Fruit fly (Drosophila melanogaster) whole organism, prepupa: ENCODE measurements around the gene CG5986.

ENCODE experiments used
- CG10669 ChIP-seq: fragments of 200-800 bp; sonication (Bioruptor generic); optimal IDR thresholded peaks from 3 replicates; lab custom pipeline; 2018; ENCODE audit warnings: missing biosample characterization, mild to moderate bottlenecking, missing genetic modification characterization, moderate library complexity
- CG11294 ChIP-seq: fragments of 200-800 bp; sonication (Bioruptor generic); IDR thresholded peaks from 2 replicates; pipeline ENCODE4 v1.3.6; 2022; ENCODE audit warnings: missing biosample characterization, missing genetic modification characterization
- CG11762 ChIP-seq: fragments of 200-800 bp; sonication (Bioruptor generic); optimal IDR thresholded peaks from 3 replicates; lab custom pipeline; 2016; ENCODE audit warnings: missing biosample characterization, missing genetic modification characterization; ENCODE audit not compliant: insufficient read depth
- CG15336 ChIP-seq: fragments of 200-800 bp; sonication (Bioruptor generic); IDR thresholded peaks from 2 replicates; pipeline ENCODE4 v1.3.6; 2022; ENCODE audit warnings: missing biosample characterization, missing genetic modification characterization
- CG1621 ChIP-seq: fragments of 200-800 bp; sonication (Bioruptor generic); optimal IDR thresholded peaks from 3 replicates; lab custom pipeline; 2018; ENCODE audit warnings: missing biosample characterization, mild to moderate bottlenecking, missing genetic modification characterization
- CG3032 ChIP-seq: fragments of 200-800 bp; optimal IDR thresholded peaks from 2 replicates; lab custom pipeline; 2019; ENCODE audit warnings: missing biosample characterization, mild to moderate bottlenecking, missing genetic modification characterization, moderate library complexity
- CG32006 ChIP-seq: fragments of 200-800 bp; sonication (Bioruptor generic); optimal IDR thresholded peaks from 3 replicates; lab custom pipeline; 2017; ENCODE audit warnings: missing biosample characterization, mild to moderate bottlenecking, missing genetic modification characterization
- CG4318 ChIP-seq: fragments of 200-800 bp; sonication (Bioruptor generic); optimal IDR thresholded peaks from 3 replicates; lab custom pipeline; 2017; ENCODE audit warnings: missing biosample characterization, mild to moderate bottlenecking, missing genetic modification characterization
- CG6163 ChIP-seq: fragments of 200-800 bp; sonication (Bioruptor generic); IDR thresholded peaks from 3 replicates; pipeline ENCODE4 v1.3.6; 2022; ENCODE audit warnings: missing biosample characterization, missing genetic modification characterization
- CG6808 ChIP-seq: fragments of 200-800 bp; sonication (Bioruptor generic); optimal IDR thresholded peaks from 3 replicates; lab custom pipeline; 2017; ENCODE audit warnings: missing biosample characterization, missing genetic modification characterization, mild to moderate bottlenecking, moderate library complexity, missing genetic modification reagents
- CG6854 ChIP-seq: fragments of 200-800 bp; sonication (Bioruptor generic); optimal IDR thresholded peaks from 2 replicates; lab custom pipeline; 2017; ENCODE audit warnings: missing biosample characterization, mild to moderate bottlenecking, missing genetic modification characterization
- CG7368 ChIP-seq: fragments of 200-800 bp; sonication (Bioruptor generic); optimal IDR thresholded peaks from 3 replicates; lab custom pipeline; 2016; ENCODE audit warnings: missing biosample characterization, missing genetic modification characterization
- CG8119 ChIP-seq: fragments of 200-800 bp; sonication (Bioruptor generic); IDR thresholded peaks from 3 replicates; pipeline ENCODE4 v1.3.6; 2022; ENCODE audit warnings: missing biosample characterization, missing genetic modification characterization
- CG8319 ChIP-seq: fragments of 200-800 bp; sonication (Bioruptor generic); optimal IDR thresholded peaks from 3 replicates; lab custom pipeline; 2016; ENCODE audit warnings: missing biosample characterization, missing genetic modification characterization
- CG8632 ChIP-seq: fragments of 200-800 bp; sonication (Bioruptor generic); optimal IDR thresholded peaks from 3 replicates; lab custom pipeline; 2016; ENCODE audit warnings: missing biosample characterization, missing genetic modification characterization
- CG9139 ChIP-seq: fragments of 200-800 bp; sonication (Bioruptor generic); optimal IDR thresholded peaks from 3 replicates; lab custom pipeline; 2017; ENCODE audit warnings: missing biosample characterization, mild to moderate bottlenecking, missing genetic modification characterization
- Ets21C ChIP-seq: fragments of 200-800 bp; sonication (Bioruptor generic); optimal IDR thresholded peaks from 3 replicates; lab custom pipeline; 2016; ENCODE audit warnings: missing biosample characterization, missing genetic modification characterization
- Ets96B ChIP-seq: fragments of 200-800 bp; optimal IDR thresholded peaks from 2 replicates; lab custom pipeline; 2019; ENCODE audit warnings: missing biosample characterization, mild to moderate bottlenecking, missing genetic modification characterization, moderate library complexity
- Gug ChIP-seq: fragments of 200-800 bp; sonication (Bioruptor generic); IDR thresholded peaks from 2 replicates; pipeline ENCODE4 v1.3.6; 2022; ENCODE audit warnings: missing biosample characterization, missing genetic modification characterization
- Hr4 ChIP-seq: fragments of 200-800 bp; sonication (Bioruptor generic); optimal IDR thresholded peaks from 3 replicates; lab custom pipeline; 2016; ENCODE audit warnings: missing biosample characterization, missing genetic modification characterization
- Lpt ChIP-seq: fragments of 200-800 bp; sonication (Bioruptor generic); optimal IDR thresholded peaks from 3 replicates; lab custom pipeline; 2016; ENCODE audit warnings: missing biosample characterization, missing genetic modification characterization
- OdsH ChIP-seq: fragments of 200-800 bp; sonication (Bioruptor generic); optimal IDR thresholded peaks from 3 replicates; lab custom pipeline; 2016; ENCODE audit warnings: missing biosample characterization, missing genetic modification characterization
- Sox102F ChIP-seq: fragments of 200-800 bp; sonication (Bioruptor generic); optimal IDR thresholded peaks from 2 replicates; lab custom pipeline; 2016; ENCODE audit warnings: missing biosample characterization, mild to moderate bottlenecking, missing genetic modification characterization
- Sox14 ChIP-seq: fragments of 200-800 bp; sonication (Bioruptor generic); optimal IDR thresholded peaks from 3 replicates; lab custom pipeline; 2016; ENCODE audit warnings: missing biosample characterization, missing genetic modification characterization
- Sox15 ChIP-seq: fragments of 200-800 bp; sonication (Bioruptor generic); optimal IDR thresholded peaks from 3 replicates; lab custom pipeline; 2016; ENCODE audit warnings: missing biosample characterization, missing genetic modification characterization
- acj6 ChIP-seq: fragments of 200-800 bp; sonication (Bioruptor generic); optimal IDR thresholded peaks from 3 replicates; lab custom pipeline; 2016; ENCODE audit warnings: missing biosample characterization, missing genetic modification characterization
- dsx ChIP-seq: fragments of 200-800 bp; optimal IDR thresholded peaks from 3 replicates; lab custom pipeline; 2019; ENCODE audit warnings: missing biosample characterization, mild to moderate bottlenecking, missing genetic modification characterization, moderate library complexity; ENCODE audit not compliant: poor library complexity, severe bottlenecking
- eg ChIP-seq: fragments of 200-800 bp; sonication (Bioruptor generic); IDR thresholded peaks from 3 replicates; pipeline ENCODE4 v1.3.6; 2022; ENCODE audit warnings: missing biosample characterization, missing genetic modification characterization
- esn ChIP-seq: fragments of 200-800 bp; sonication (Bioruptor generic); optimal IDR thresholded peaks from 2 replicates; lab custom pipeline; 2016; ENCODE audit warnings: missing biosample characterization, mild to moderate bottlenecking, missing genetic modification characterization, moderate library complexity
- fd59A ChIP-seq: fragments of 200-800 bp; sonication (Bioruptor generic); optimal IDR thresholded peaks from 2 replicates; lab custom pipeline; 2017; ENCODE audit warnings: missing biosample characterization, mild to moderate bottlenecking, missing genetic modification characterization, missing genetic modification reagents
- fd85E ChIP-seq: fragments of 200-800 bp; sonication (Bioruptor generic); optimal IDR thresholded peaks from 3 replicates; lab custom pipeline; 2016; ENCODE audit warnings: missing biosample characterization, missing genetic modification characterization
- fkh ChIP-seq: fragments of 200-800 bp; sonication (Bioruptor generic); optimal IDR thresholded peaks from 3 replicates; lab custom pipeline; 2017; ENCODE audit warnings: missing biosample characterization, mild to moderate bottlenecking, missing genetic modification characterization, moderate library complexity
- lz ChIP-seq: fragments of 200-800 bp; sonication (Bioruptor generic); optimal IDR thresholded peaks from 3 replicates; lab custom pipeline; 2016; ENCODE audit warnings: missing biosample characterization, missing genetic modification characterization
- pdm3 ChIP-seq: fragments of 200-800 bp; sonication (Bioruptor generic); optimal IDR thresholded peaks from 3 replicates; lab custom pipeline; 2016; ENCODE audit warnings: missing biosample characterization, missing genetic modification characterization
- salr ChIP-seq, 2 experiments: fragments of 200-800 bp; sonication (Bioruptor generic); optimal IDR thresholded peaks; 3 replicates each; lab custom pipeline; 2016 to 2018; ENCODE audit warnings: missing biosample characterization in 2 of 2, missing genetic modification characterization in 2 of 2, mild to moderate bottlenecking in 1 of 2
- spab ChIP-seq: fragments of 200-800 bp; sonication (Bioruptor generic); optimal IDR thresholded peaks from 2 replicates; lab custom pipeline; 2017; ENCODE audit warnings: missing biosample characterization, mild to moderate bottlenecking, missing genetic modification characterization, missing genetic modification reagents
- ss ChIP-seq, 2 experiments: fragments of 200-800 bp; sonication (Bioruptor generic); optimal IDR thresholded peaks; 2 replicates in 1 of 2; 3 replicates in 1 of 2; lab custom pipeline; 2017 to 2018; ENCODE audit warnings: mild to moderate bottlenecking in 2 of 2, missing biosample characterization in 2 of 2, missing genetic modification characterization in 2 of 2, moderate library complexity in 1 of 2
- svp ChIP-seq: fragments of 200-800 bp; sonication (Bioruptor generic); peaks from one replicate; lab custom pipeline; 2016; ENCODE audit warnings: missing biosample characterization, missing genetic modification characterization
- topi ChIP-seq: fragments of 200-800 bp; sonication (Bioruptor generic); optimal IDR thresholded peaks from 3 replicates; lab custom pipeline; 2016; ENCODE audit warnings: missing biosample characterization, missing genetic modification characterization

Gene CG5986

DNA sequence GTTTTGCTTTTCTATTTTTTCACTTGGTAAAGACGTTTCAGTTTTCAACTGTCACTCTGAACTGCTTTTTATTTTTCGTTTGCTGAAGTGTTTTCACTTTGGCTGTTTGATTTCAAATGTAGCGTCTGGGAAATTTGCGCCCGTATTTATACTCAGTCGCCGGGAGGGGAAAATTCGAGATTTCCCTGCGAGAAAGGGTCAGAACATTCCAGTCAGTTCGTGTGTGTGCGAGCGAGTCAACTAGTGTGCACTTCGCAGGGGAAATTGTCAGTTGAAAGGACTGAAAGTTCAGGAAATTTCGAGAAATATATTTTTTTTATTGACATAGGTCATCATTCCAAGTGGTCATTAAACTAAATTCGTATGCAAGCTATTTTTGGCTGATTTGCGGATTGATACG, 9.6 kb downstream of the CG5986 start, which contains the start of gene Hsp68:
Gene Hsp68 (minus strand): TSS at position 123 of the 400 bp plus-strand sequence.
- TF ChIP-seq CG6808 (GFP tag; lab: Kevin White, UChicago) = peak; percentile 43
- TF ChIP-seq Sox14 (GFP tag; lab: Kevin White, UChicago) = peak; percentile 32
- TF ChIP-seq CG11762 = no peak
- peak; percentile 28 for TF ChIP-seq fkh
- TF ChIP-seq CG6854 = peak; percentile 68
- no peak for TF ChIP-seq fd85E (GFP tag; lab: Kevin White, UChicago)
- no peak for TF ChIP-seq lz (GFP tag; lab: Kevin White, UChicago)
- TF ChIP-seq dsx (GFP tag; lab: Kevin White, UChicago) = peak; percentile 55
- TF ChIP-seq CG8632 (GFP tag; lab: Kevin White, UChicago) = no peak
- TF ChIP-seq ss (GFP tag; optimal IDR thresholded peaks at IDR 0.05; lab: Kevin White, UChicago) = peak in 1 of 2 experiments; percentile 49
- TF ChIP-seq Ets21C (GFP tag; lab: Kevin White, UChicago) = no peak
- TF ChIP-seq Sox15 = no peak
- TF ChIP-seq esn (GFP tag; lab: Kevin White, UChicago) = peak; percentile 8
- TF ChIP-seq CG1621 (tag; lab: Kevin White, UChicago) = peak; percentile 40
- no peak for TF ChIP-seq CG7368 (GFP tag; lab: Kevin White, UChicago)
- no peak for TF ChIP-seq CG4318 (GFP tag; lab: Kevin White, UChicago)
- TF ChIP-seq fd59A (GFP tag; lab: Kevin White, UChicago) = no peak
- TF ChIP-seq OdsH (GFP tag; lab: Kevin White, UChicago) = no peak
- peak; percentile 87 for TF ChIP-seq svp
- TF ChIP-seq CG10669 (GFP tag; lab: Kevin White, UChicago) = no peak
- no peak for TF ChIP-seq CG32006 (GFP tag; lab: Kevin White, UChicago)
- TF ChIP-seq Ets96B = no peak
- no peak for TF ChIP-seq spab (GFP tag; lab: Kevin White, UChicago)

DNA sequence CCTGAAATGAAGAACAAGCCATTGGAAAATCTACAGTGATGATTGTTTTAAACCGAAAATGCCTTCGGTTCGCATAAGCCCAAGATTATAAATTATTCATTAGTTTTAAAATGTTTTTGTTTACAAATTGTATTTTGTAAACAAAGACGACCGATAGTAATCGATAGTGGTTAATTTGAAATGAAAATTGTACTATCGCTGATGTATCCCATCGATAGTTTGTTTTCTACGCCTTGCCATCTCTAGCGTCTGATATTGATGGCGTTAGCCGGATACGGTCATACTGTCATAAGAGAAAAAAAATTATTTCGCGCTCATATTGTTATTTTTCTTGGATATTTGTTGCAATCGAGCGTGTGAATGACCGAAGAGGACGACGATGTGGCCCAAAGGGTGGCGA, 10.5 kb downstream of the CG5986 start, which contains the start of gene SMC1:
Gene SMC1 (plus strand): TSS at position 247 of the 400 bp plus-strand sequence.
- TF ChIP-seq lz (GFP tag; lab: Kevin White, UChicago) = peak; percentile 40
- peak; percentile 94 for TF ChIP-seq Sox14 (GFP tag; lab: Kevin White, UChicago)
- TF ChIP-seq dsx (GFP tag; lab: Kevin White, UChicago) = peak; percentile 62
- TF ChIP-seq acj6 (GFP tag; lab: Kevin White, UChicago) = no peak
- peak; percentile 99 for TF ChIP-seq fkh
- no peak for TF ChIP-seq topi (GFP tag; lab: Kevin White, UChicago)
- TF ChIP-seq CG15336 (GFP tag; lab: Robert Waterston, UW) = no peak
- TF ChIP-seq esn (GFP tag; lab: Kevin White, UChicago) = peak; percentile 47
- no peak for TF ChIP-seq Hr4 (GFP tag; lab: Kevin White, UChicago)
- no peak for TF ChIP-seq eg (GFP tag; lab: Robert Waterston, UW)
- no peak for TF ChIP-seq CG8319
- no peak for TF ChIP-seq Lpt (GFP tag; lab: Kevin White, UChicago)
- peak; percentile 27 for TF ChIP-seq CG3032 (tag; lab: Kevin White, UChicago)
- no peak for TF ChIP-seq CG9139 (GFP tag; lab: Kevin White, UChicago)
- TF ChIP-seq Gug (GFP tag; lab: Robert Waterston, UW) = no peak

DNA sequence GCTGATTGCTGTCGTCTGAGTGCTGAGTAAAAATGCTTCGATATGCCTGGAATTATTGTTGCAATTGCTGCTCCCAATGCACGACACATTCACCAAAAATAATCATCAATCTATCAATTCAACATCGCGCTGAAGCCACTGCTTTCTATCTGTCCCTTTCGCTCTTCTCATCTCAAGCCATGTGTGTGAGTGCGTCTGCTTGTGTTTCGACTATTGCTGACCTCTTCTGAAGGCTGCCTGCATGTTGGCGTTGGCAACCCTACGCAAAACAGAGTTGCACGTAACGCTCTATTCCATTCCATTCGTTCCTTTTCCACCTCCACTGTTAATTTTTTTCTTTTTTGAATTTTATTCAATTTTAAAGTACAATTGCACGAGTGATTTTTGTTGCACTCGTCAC, 18.1 kb downstream of the CG5986 start:
- no peak for TF ChIP-seq Sox102F (GFP tag; lab: Kevin White, UChicago)
- TF ChIP-seq lz (GFP tag; lab: Kevin White, UChicago) = no peak
- TF ChIP-seq CG8632 (GFP tag; lab: Kevin White, UChicago) = no peak
- no peak for TF ChIP-seq fkh
- TF ChIP-seq CG4318 (GFP tag; lab: Kevin White, UChicago) = no peak
- no peak for TF ChIP-seq OdsH (GFP tag; lab: Kevin White, UChicago)
- TF ChIP-seq pdm3 (GFP tag; lab: Kevin White, UChicago) = no peak
- no peak for TF ChIP-seq CG6163 (GFP tag; lab: Robert Waterston, UW)
- no peak for TF ChIP-seq CG10669 (GFP tag; lab: Kevin White, UChicago)
- no peak for TF ChIP-seq salr (GFP tag; optimal IDR thresholded peaks at IDR 0.05; lab: Kevin White, UChicago)
- TF ChIP-seq CG8119 (GFP tag; lab: Robert Waterston, UW) = no peak
- no peak for TF ChIP-seq CG11294 (GFP tag; lab: Robert Waterston, UW)
- TF ChIP-seq, all 60 proteins: peak for 0
